Fruit fly (Drosophila melanogaster) whole organism, wandering third instar larva: ENCODE results near the gene indra.

Experiments
- Abd-B ChIP-seq: fragments of >200 bp; optimal IDR thresholded peaks from 2 replicates; lab custom pipeline; 2017; ENCODE audit warnings: missing biosample characterization, missing genetic modification characterization
- CG32264 ChIP-seq: fragments of 200-800 bp; sonication (Bioruptor generic); optimal IDR thresholded peaks from 2 replicates; lab custom pipeline; 2016; ENCODE audit warnings: missing biosample characterization, missing genetic modification characterization
- CG9705 ChIP-seq: fragments of 200-800 bp; sonication (Bioruptor generic); optimal IDR thresholded peaks from 2 replicates; lab custom pipeline; 2018; ENCODE audit warnings: missing biosample characterization, mild to moderate bottlenecking, missing genetic modification characterization
- CrebA ChIP-seq: fragments of 200-800 bp; sonication (Bioruptor generic); optimal IDR thresholded peaks from 2 replicates; lab custom pipeline; 2016; ENCODE audit warnings: missing biosample characterization, mild to moderate bottlenecking, missing genetic modification characterization, borderline replicate concordance
- Dfd ChIP-seq: fragments of >200 bp; optimal IDR thresholded peaks from 2 replicates; lab custom pipeline; 2017; ENCODE audit warnings: missing biosample characterization, missing genetic modification characterization
- Dif ChIP-seq: fragments of 200-275, 200-300 bp; sonication (Bioruptor generic); optimal IDR thresholded peaks from 2 replicates; lab custom pipeline; 2018; ENCODE audit warnings: missing biosample characterization, missing genetic modification characterization; ENCODE audit not compliant: partially characterized antibody
- GATAd ChIP-seq: sonication (Bioruptor generic); optimal IDR thresholded peaks from 2 replicates; lab custom pipeline; 2016; ENCODE audit warnings: missing biosample characterization, missing genetic modification characterization
- HLH106 ChIP-seq: fragments of 200-800 bp; optimal IDR thresholded peaks from 3 replicates; lab custom pipeline; 2019; ENCODE audit warnings: missing biosample characterization, mild to moderate bottlenecking, missing genetic modification characterization, moderate library complexity
- Hnf4 ChIP-seq: fragments of 200-800 bp; sonication (Bioruptor generic); optimal IDR thresholded peaks from 2 replicates; lab custom pipeline; 2016; ENCODE audit warnings: missing biosample characterization, mild to moderate bottlenecking, missing genetic modification characterization
- Hr78 ChIP-seq: fragments of >200 bp; optimal IDR thresholded peaks from 2 replicates; lab custom pipeline; 2017; ENCODE audit warnings: missing biosample characterization, missing genetic modification characterization
- Hr83 ChIP-seq: fragments of 200-300 bp; sonication (Bioruptor generic); optimal IDR thresholded peaks from 2 replicates; lab custom pipeline; 2016; ENCODE audit warnings: missing biosample characterization, mild to moderate bottlenecking, missing genetic modification characterization, moderate library complexity; ENCODE audit not compliant: poor library complexity, severe bottlenecking
- Jra ChIP-seq: sonication (Bioruptor generic); optimal IDR thresholded peaks from 2 replicates; lab custom pipeline; 2016; ENCODE audit warnings: missing biosample characterization, missing genetic modification characterization
- Mio ChIP-seq: sonication (Bioruptor generic); optimal IDR thresholded peaks from 2 replicates; lab custom pipeline; 2016; ENCODE audit warnings: missing biosample characterization, missing genetic modification characterization
- Myc ChIP-seq: fragments of >200 bp; optimal IDR thresholded peaks from 2 replicates; lab custom pipeline; 2017
- N ChIP-seq: fragments of >200 bp; optimal IDR thresholded peaks from 2 replicates; lab custom pipeline; 2018; ENCODE audit warnings: missing biosample characterization, missing external identifiers, missing genetic modification characterization
- OdsH ChIP-seq: fragments of 200-800 bp; sonication (Bioruptor generic); optimal IDR thresholded peaks from 2 replicates; lab custom pipeline; 2016; ENCODE audit warnings: missing biosample characterization, mild to moderate bottlenecking, missing genetic modification characterization
- Rel ChIP-seq, 2 experiments: fragments of 200-800 bp; sonication (Bioruptor generic) in 1 of 2; optimal IDR thresholded peaks; 2 replicates in 1 of 2; 3 replicates in 1 of 2; lab custom pipeline; 2016 to 2019; ENCODE audit warnings: mild to moderate bottlenecking in 2 of 2, missing biosample characterization in 2 of 2, missing genetic modification characterization in 2 of 2, moderate library complexity in 1 of 2
- Sp1 ChIP-seq: fragments of 200-800 bp; sonication (Bioruptor generic); optimal IDR thresholded peaks from 3 replicates; lab custom pipeline; 2019; ENCODE audit warnings: missing biosample characterization, mild to moderate bottlenecking, missing genetic modification characterization, moderate library complexity
- Vsx2 ChIP-seq: fragments of 200-300, 225-300 bp; sonication (Bioruptor generic); optimal IDR thresholded peaks from 2 replicates; lab custom pipeline; 2018; ENCODE audit warnings: missing biosample characterization, missing genetic modification characterization; ENCODE audit not compliant: partially characterized antibody
- br ChIP-seq: fragments of 200-800 bp; sonication (Bioruptor generic); optimal IDR thresholded peaks from 2 replicates; lab custom pipeline; 2016; ENCODE audit warnings: missing biosample characterization, missing genetic modification characterization
- brk ChIP-seq: fragments of 200-800 bp; sonication (Bioruptor generic); optimal IDR thresholded peaks from 2 replicates; lab custom pipeline; 2016; ENCODE audit warnings: missing biosample characterization, mild to moderate bottlenecking, missing genetic modification characterization
- dl ChIP-seq, 2 experiments: fragments of 175-275, 200-275 bp in 1 of 2; fragments of 200-275 bp in 1 of 2; sonication (Bioruptor generic); optimal IDR thresholded peaks; lab custom pipeline; 2018; ENCODE audit warnings: mild to moderate bottlenecking in 2 of 2, missing biosample characterization in 2 of 2, missing genetic modification characterization in 2 of 2, moderate library complexity in 2 of 2; ENCODE audit not compliant: partially characterized antibody in 2 of 2, insufficient read depth in 1 of 2
- dmrt93B ChIP-seq: fragments of 200-800 bp; sonication (Bioruptor generic); optimal IDR thresholded peaks from 2 replicates; lab custom pipeline; 2018; ENCODE audit warnings: missing biosample characterization, mild to moderate bottlenecking, missing genetic modification characterization
- dsf ChIP-seq: sonication (Bioruptor generic); optimal IDR thresholded peaks from 2 replicates; lab custom pipeline; 2016; ENCODE audit warnings: missing biosample characterization, missing genetic modification characterization, borderline replicate concordance
- ey ChIP-seq: fragments of 200-800 bp; sonication (Bioruptor generic); optimal IDR thresholded peaks from 2 replicates; lab custom pipeline; 2016; ENCODE audit warnings: missing biosample characterization, missing genetic modification characterization
- foxo ChIP-seq, 2 experiments: fragments of 200-800 bp; sonication (Bioruptor generic); optimal IDR thresholded peaks; 2 replicates in 1 of 2; 3 replicates in 1 of 2; lab custom pipeline; 2016 to 2017; ENCODE audit warnings: missing biosample characterization in 2 of 2, missing genetic modification characterization in 2 of 2
- fru ChIP-seq: fragments of 200-800 bp; sonication (Bioruptor generic); optimal IDR thresholded peaks from 3 replicates; lab custom pipeline; 2016; ENCODE audit warnings: missing biosample characterization, mild to moderate bottlenecking, missing genetic modification characterization
- h ChIP-seq: fragments of 200-800 bp; sonication (Bioruptor generic); optimal IDR thresholded peaks from 3 replicates; lab custom pipeline; 2016; ENCODE audit warnings: missing biosample characterization, mild to moderate bottlenecking, missing genetic modification characterization
- jim ChIP-seq: fragments of 175-275, 200-325 bp; sonication (Bioruptor generic); optimal IDR thresholded peaks from 2 replicates; lab custom pipeline; 2016; ENCODE audit warnings: missing biosample characterization, mild to moderate bottlenecking, missing genetic modification characterization
- lola ChIP-seq: fragments of >200 bp; optimal IDR thresholded peaks from 2 replicates; lab custom pipeline; 2017; ENCODE audit warnings: missing biosample characterization, missing genetic modification characterization
- pan ChIP-seq: fragments of >200 bp; optimal IDR thresholded peaks from 2 replicates; lab custom pipeline; 2017
- psq ChIP-seq: fragments of 200-800 bp; sonication (Bioruptor generic); optimal IDR thresholded peaks from 3 replicates; lab custom pipeline; 2017; ENCODE audit warnings: missing biosample characterization, mild to moderate bottlenecking, missing genetic modification characterization, moderate library complexity
- rgr ChIP-seq: fragments of 200-800 bp; sonication (Bioruptor generic); optimal IDR thresholded peaks from 3 replicates; lab custom pipeline; 2016; ENCODE audit warnings: missing biosample characterization, mild to moderate bottlenecking, missing genetic modification characterization
- sage ChIP-seq: fragments of 200-800 bp; sonication (Bioruptor generic); optimal IDR thresholded peaks from 2 replicates; lab custom pipeline; 2016; ENCODE audit warnings: missing biosample characterization, mild to moderate bottlenecking, missing genetic modification characterization
- sv ChIP-seq: fragments of 200-800 bp; sonication (Bioruptor generic); optimal IDR thresholded peaks from 3 replicates; lab custom pipeline; 2016; ENCODE audit warnings: missing biosample characterization, missing genetic modification characterization
- tai ChIP-seq: sonication (Bioruptor generic); optimal IDR thresholded peaks from 2 replicates; lab custom pipeline; 2016; ENCODE audit warnings: missing biosample characterization, missing genetic modification characterization
- usp ChIP-seq: fragments of >200 bp; optimal IDR thresholded peaks from 2 replicates; lab custom pipeline; 2017; ENCODE audit warnings: missing biosample characterization, missing genetic modification characterization
- woc ChIP-seq: sonication (Bioruptor generic); optimal IDR thresholded peaks from 2 replicates; lab custom pipeline; 2016; ENCODE audit warnings: missing biosample characterization, mild to moderate bottlenecking, missing genetic modification characterization

The indra gene

dm6 chr3L:1323136-1323535 lies 19.1 kb downstream of the indra start:
- TF ChIP-seq Jra (GFP tag; lab: Kevin White, UChicago): no peak
- no peak for TF ChIP-seq usp (GFP tag; lab: Kevin White, UChicago)
- TF ChIP-seq brk (GFP tag; lab: Kevin White, UChicago): no peak
- TF ChIP-seq OdsH: peak; percentile 39
- no peak for TF ChIP-seq Hr83 (GFP tag; lab: Kevin White, UChicago)
- no peak for TF ChIP-seq CrebA (GFP tag; lab: Kevin White, UChicago)
- TF ChIP-seq Rel (GFP tag; optimal IDR thresholded peaks at IDR 0.05; lab: Kevin White, UChicago): no peak
- no peak for TF ChIP-seq Rel (tag; optimal IDR thresholded peaks at IDR 0.05; lab: Kevin White, UChicago)
- TF ChIP-seq dmrt93B (GFP tag; lab: Kevin White, UChicago): no peak
- TF ChIP-seq Myc (lab: Kevin White, UChicago): no peak
- TF ChIP-seq sage (GFP tag; lab: Kevin White, UChicago): no peak
- TF ChIP-seq GATAd (GFP tag; lab: Kevin White, UChicago): no peak
- peak; percentile 54 for TF ChIP-seq sv (GFP tag; lab: Kevin White, UChicago)
- TF ChIP-seq ey (GFP tag; lab: Kevin White, UChicago): peak; percentile 52
- TF ChIP-seq tai (GFP tag; lab: Kevin White, UChicago): no peak
- TF ChIP-seq Hr78: no peak
- no peak for TF ChIP-seq dl (GFP tag; optimal IDR thresholded peaks at IDR 0.05; lab: Kevin White, UChicago; ENCODE audit: insufficient read depth in 1 of 2, partially characterized antibody in 2 of 2)
- peak in 1 of 2 experiments; percentile 40 for TF ChIP-seq foxo (GFP tag; optimal IDR thresholded peaks at IDR 0.05; lab: Kevin White, UChicago)
- TF ChIP-seq HLH106 (tag; lab: Kevin White, UChicago): peak; percentile 26
- peak; percentile 36 for TF ChIP-seq fru (GFP tag; lab: Kevin White, UChicago)
- no peak for TF ChIP-seq Abd-B (GFP tag; lab: Kevin White, UChicago)
- no peak for TF ChIP-seq jim (GFP tag; lab: Kevin White, UChicago)
- TF ChIP-seq Hnf4 (GFP tag; lab: Kevin White, UChicago): no peak
- no peak for TF ChIP-seq CG32264 (GFP tag; lab: Kevin White, UChicago)
- TF ChIP-seq Dfd (GFP tag; lab: Kevin White, UChicago): no peak
- TF ChIP-seq pan (lab: Kevin White, UChicago): no peak
- no peak for TF ChIP-seq lola (GFP tag; lab: Kevin White, UChicago)
- no peak for TF ChIP-seq Dif (GFP tag; lab: Kevin White, UChicago)
- no peak for TF ChIP-seq CG9705 (GFP tag; lab: Kevin White, UChicago)
- TF ChIP-seq woc: no peak
- TF ChIP-seq Vsx2 (GFP tag; lab: Kevin White, UChicago): no peak
- no peak for TF ChIP-seq Mio (GFP tag; lab: Kevin White, UChicago)
- TF ChIP-seq h (GFP tag; lab: Kevin White, UChicago): no peak
- no peak for TF ChIP-seq N
- no peak for TF ChIP-seq dsf
- peak; percentile 35 for TF ChIP-seq br (GFP tag; lab: Kevin White, UChicago)
- TF ChIP-seq psq (GFP tag; lab: Kevin White, UChicago): peak; percentile 23
- TF ChIP-seq Sp1: peak; percentile 15
- peak; percentile 50 for TF ChIP-seq rgr

DNA sequence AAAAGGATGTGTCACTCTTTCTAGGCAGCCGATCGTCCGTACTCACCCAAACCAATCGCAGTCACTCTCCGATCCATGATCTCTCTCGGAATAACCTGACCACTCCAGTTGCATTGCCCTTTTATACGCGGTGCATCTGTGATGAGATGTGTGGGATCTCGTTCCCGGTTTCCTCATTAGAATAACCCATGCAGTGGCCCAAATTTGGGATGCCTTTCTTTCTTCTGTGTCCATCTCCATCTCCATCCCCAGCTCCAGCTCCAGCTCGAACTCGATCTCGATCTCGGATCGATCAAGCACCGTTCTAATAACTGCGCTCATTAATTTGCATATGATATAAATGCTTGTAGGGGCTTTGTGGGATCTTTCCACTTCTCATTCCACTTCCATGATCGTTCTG lies 19.5 kb downstream of the indra start, which contains the start of gene CG9184:
Gene CG9184 (minus strand): TSS at position 101 of the 400 bp plus-strand sequence.
- TF ChIP-seq fru (GFP tag; lab: Kevin White, UChicago): no peak
- no peak for TF ChIP-seq foxo (GFP tag; optimal IDR thresholded peaks at IDR 0.05; lab: Kevin White, UChicago)
- TF ChIP-seq psq (GFP tag; lab: Kevin White, UChicago): no peak
- TF ChIP-seq Sp1: no peak
- TF ChIP-seq CG32264 (GFP tag; lab: Kevin White, UChicago): no peak
- TF ChIP-seq HLH106 (tag; lab: Kevin White, UChicago): no peak
- TF ChIP-seq CG9705 (GFP tag; lab: Kevin White, UChicago): no peak
- no peak for TF ChIP-seq woc
- TF ChIP-seq lola (GFP tag; lab: Kevin White, UChicago): no peak
- TF ChIP-seq Jra (GFP tag; lab: Kevin White, UChicago): no peak
- TF ChIP-seq Dfd (GFP tag; lab: Kevin White, UChicago): no peak
- no peak for TF ChIP-seq Rel (GFP tag; optimal IDR thresholded peaks at IDR 0.05; lab: Kevin White, UChicago)
- TF ChIP-seq Rel (tag; optimal IDR thresholded peaks at IDR 0.05; lab: Kevin White, UChicago): no peak
- no peak for TF ChIP-seq rgr
- TF ChIP-seq, all 38 proteins: peak for 0
